Fruit fly (Drosophila melanogaster) whole organism, embryonic: ENCODE measurements around the gene CG42728.

Experiments used
- Asciz ChIP-seq: fragments of 200-800 bp; sonication (Bioruptor generic); optimal IDR thresholded peaks from 2 replicates; lab custom pipeline; 2017; ENCODE audit warnings: missing biosample characterization, mild to moderate bottlenecking, missing genetic modification characterization, missing genetic modification reagents
- B-H1 ChIP-seq: fragments of 200-800 bp; sonication (Bioruptor generic); IDR thresholded peaks from 3 replicates; pipeline ENCODE4 v1.3.6; 2022; ENCODE audit warnings: missing biosample characterization, missing genetic modification characterization
- Blimp-1 ChIP-seq: fragments of 200-800 bp; sonication (Bioruptor generic); optimal IDR thresholded peaks from 3 replicates; lab custom pipeline; 2018; ENCODE audit warnings: missing biosample characterization, missing genetic modification characterization, mild to moderate bottlenecking, moderate library complexity, missing genetic modification reagents
- C15 ChIP-seq: fragments of 200-800 bp; sonication (Bioruptor generic); IDR thresholded peaks from 3 replicates; pipeline ENCODE4 v1.3.6; 2022; ENCODE audit warnings: missing biosample characterization, missing genetic modification characterization
- CG13775 ChIP-seq: fragments of 200-800 bp; sonication (Bioruptor generic); optimal IDR thresholded peaks from 3 replicates; lab custom pipeline; 2017; ENCODE audit warnings: missing biosample characterization, mild to moderate bottlenecking, missing genetic modification characterization
- CG31365 ChIP-seq: fragments of 200-800 bp; sonication (Bioruptor generic); optimal IDR thresholded peaks from 2 replicates; lab custom pipeline; 2018; ENCODE audit warnings: missing biosample characterization, mild to moderate bottlenecking, missing genetic modification characterization
- CG3163 ChIP-seq: fragments of 200-800 bp; sonication (Bioruptor generic); optimal IDR thresholded peaks from 3 replicates; lab custom pipeline; 2016; ENCODE audit warnings: missing biosample characterization, missing genetic modification characterization
- CG3726 ChIP-seq: fragments of 200-800 bp; sonication (Bioruptor generic); IDR thresholded peaks from 3 replicates; pipeline ENCODE4, ENCODE4 v1.3.6; 2022; ENCODE audit warnings: missing biosample characterization, missing genetic modification characterization
- CG4424 ChIP-seq: fragments of 200-800 bp; sonication (Bioruptor generic); optimal IDR thresholded peaks from 3 replicates; lab custom pipeline; 2016; ENCODE audit warnings: missing biosample characterization, missing genetic modification characterization
- CG4617 ChIP-seq: fragments of 200-800 bp; sonication (Bioruptor generic); optimal IDR thresholded peaks from 3 replicates; lab custom pipeline; 2016; ENCODE audit warnings: missing biosample characterization, missing genetic modification characterization, borderline replicate concordance
- CG5180 ChIP-seq: fragments of 200-800 bp; sonication (Bioruptor generic); optimal IDR thresholded peaks from 3 replicates; lab custom pipeline; 2017; ENCODE audit warnings: missing biosample characterization, missing genetic modification characterization, mild to moderate bottlenecking, moderate library complexity, missing genetic modification reagents
- CG6272 ChIP-seq: fragments of 200-800 bp; sonication (Bioruptor generic); IDR thresholded peaks from 2 replicates; pipeline ENCODE4 v1.3.6; 2022; ENCODE audit warnings: missing biosample characterization, missing genetic modification characterization
- CG6791 ChIP-seq: fragments of 200-800 bp; sonication (Bioruptor generic); IDR thresholded peaks from 3 replicates; pipeline ENCODE4 v1.3.6; 2022; ENCODE audit warnings: missing biosample characterization, missing genetic modification characterization; ENCODE audit not compliant: partially characterized antibody
- CG7745 ChIP-seq: fragments of 200-800 bp; sonication (Bioruptor generic); optimal IDR thresholded peaks from 2 replicates; lab custom pipeline; 2018; ENCODE audit warnings: missing biosample characterization, mild to moderate bottlenecking, missing genetic modification characterization, moderate library complexity
- CG7987 ChIP-seq: fragments of 200-800 bp; sonication (Bioruptor generic); optimal IDR thresholded peaks from 2 replicates; lab custom pipeline; 2018; ENCODE audit warnings: missing biosample characterization, mild to moderate bottlenecking, missing genetic modification characterization, moderate library complexity
- CG8359 ChIP-seq: fragments of 200-800 bp; sonication (Bioruptor generic); optimal IDR thresholded peaks from 2 replicates; lab custom pipeline; 2017; ENCODE audit warnings: missing biosample characterization, mild to moderate bottlenecking, missing genetic modification characterization, borderline replicate concordance
- D19A ChIP-seq: fragments of 200-800 bp; optimal IDR thresholded peaks from 3 replicates; lab custom pipeline; 2019; ENCODE audit warnings: missing biosample characterization, mild to moderate bottlenecking, missing genetic modification characterization, moderate library complexity
- D19B ChIP-seq: fragments of 200-800 bp; sonication (Bioruptor generic); optimal IDR thresholded peaks from 2 replicates; lab custom pipeline; 2017; ENCODE audit warnings: missing biosample characterization, mild to moderate bottlenecking, missing genetic modification characterization
- Dbx ChIP-seq: fragments of 200-800 bp; sonication (Bioruptor generic); IDR thresholded peaks from 3 replicates; pipeline ENCODE4 v1.3.6; 2022; ENCODE audit warnings: missing biosample characterization, missing genetic modification characterization
- Ets65A ChIP-seq: fragments of 200-800 bp; sonication (Bioruptor generic); peaks from one replicate; lab custom pipeline; 2016; ENCODE audit warnings: missing biosample characterization, missing genetic modification characterization
- GATAe ChIP-seq: fragments of 200-800 bp; sonication (Bioruptor generic); conservative IDR thresholded peaks from 2 replicates; pipeline ENCODE4 v1.3.6; 2022; ENCODE audit warnings: missing biosample characterization, missing genetic modification characterization
- Hr51 ChIP-seq, 2 experiments: fragments of 200-800 bp; sonication (Bioruptor generic); optimal IDR thresholded peaks; 2 replicates in 1 of 2; 3 replicates in 1 of 2; lab custom pipeline; 2016 to 2018; ENCODE audit warnings: missing biosample characterization in 2 of 2, missing genetic modification characterization in 2 of 2, mild to moderate bottlenecking in 1 of 2, moderate library complexity in 1 of 2
- Med ChIP-seq: fragments of 200-800 bp; sonication (Bioruptor generic); peaks from one replicate; lab custom pipeline; 2016; ENCODE audit warnings: missing biosample characterization, missing genetic modification characterization, mild to moderate bottlenecking, inconsistent platforms, moderate library complexity
- Nf-YC ChIP-seq: fragments of 200-800 bp; optimal IDR thresholded peaks from 3 replicates; lab custom pipeline; 2019; ENCODE audit warnings: missing biosample characterization, mild to moderate bottlenecking, missing genetic modification characterization, moderate library complexity
- Opbp ChIP-seq: fragments of 200-800 bp; sonication (Bioruptor generic); IDR thresholded peaks from 3 replicates; pipeline ENCODE4 v1.3.6; 2022; ENCODE audit warnings: missing biosample characterization, missing genetic modification characterization; ENCODE audit not compliant: partially characterized antibody
- PHDP ChIP-seq: fragments of 200-800 bp; sonication (Bioruptor generic); optimal IDR thresholded peaks from 3 replicates; lab custom pipeline; 2018; ENCODE audit warnings: missing biosample characterization, mild to moderate bottlenecking, missing genetic modification characterization, moderate library complexity
- Pdp1 ChIP-seq, 2 experiments: fragments of 200-800 bp; sonication (Bioruptor generic); optimal IDR thresholded peaks; 3 replicates each; lab custom pipeline; 2016; ENCODE audit warnings: missing biosample characterization in 2 of 2, missing genetic modification characterization in 2 of 2, mild to moderate bottlenecking in 1 of 2, moderate library complexity in 1 of 2
- Rfx ChIP-seq: fragments of 200-800 bp; sonication (Bioruptor generic); IDR thresholded peaks from 2 replicates; pipeline ENCODE4 v1.3.6; 2022; ENCODE audit warnings: missing biosample characterization, missing genetic modification characterization
- Sox102F ChIP-seq: fragments of 200-800 bp; sonication (Bioruptor generic); optimal IDR thresholded peaks from 2 replicates; lab custom pipeline; 2018; ENCODE audit warnings: missing biosample characterization, mild to moderate bottlenecking, missing genetic modification characterization, moderate library complexity
- Trl ChIP-seq, 3 experiments: fragments of >200 bp in 2 of 3; fragments of 200-800 bp in 1 of 3; sonication (Bioruptor generic) in 1 of 3; optimal IDR thresholded peaks; 2 replicates in 1 of 3; 3 replicates in 2 of 3; lab custom pipeline; 2016 to 2017; ENCODE audit warnings: missing biosample characterization in 1 of 3, missing genetic modification characterization in 1 of 3
- Vsx1 ChIP-seq: fragments of 200-800 bp; sonication (Bioruptor generic); optimal IDR thresholded peaks from 2 replicates; lab custom pipeline; 2017; ENCODE audit warnings: missing biosample characterization, mild to moderate bottlenecking, missing genetic modification characterization, missing genetic modification reagents
- al ChIP-seq: fragments of 200-800 bp; sonication (Bioruptor generic); IDR thresholded peaks from 2 replicates; pipeline ENCODE4 v1.3.6; 2022; ENCODE audit warnings: missing biosample characterization, missing genetic modification characterization
- cwo ChIP-seq: fragments of 200-800 bp; sonication (Bioruptor generic); optimal IDR thresholded peaks from 3 replicates; lab custom pipeline; 2017; ENCODE audit warnings: missing biosample characterization, missing genetic modification characterization, mild to moderate bottlenecking, moderate library complexity, missing genetic modification reagents
- gem ChIP-seq: fragments of 200-800 bp; sonication (Bioruptor generic); optimal IDR thresholded peaks from 2 replicates; lab custom pipeline; 2019; ENCODE audit warnings: missing biosample characterization, mild to moderate bottlenecking, missing genetic modification characterization, moderate library complexity
- kni ChIP-seq: fragments of 200-800 bp; sonication (Bioruptor generic); optimal IDR thresholded peaks from 3 replicates; lab custom pipeline; 2017; ENCODE audit warnings: mild to moderate bottlenecking, missing biosample characterization, missing genetic modification reagents, missing genetic modification characterization
- lmd ChIP-seq: fragments of 200-800 bp; sonication (Bioruptor generic); IDR thresholded peaks from 2 replicates; pipeline ENCODE4 v1.3.6; 2022; ENCODE audit warnings: missing biosample characterization, missing genetic modification characterization
- otp ChIP-seq: fragments of 200-800 bp; sonication (Bioruptor generic); IDR thresholded peaks from 3 replicates; pipeline ENCODE4, ENCODE4 v1.3.6; 2022; ENCODE audit warnings: missing biosample characterization, missing genetic modification characterization
- pb ChIP-seq: fragments of 200-800 bp; sonication (Bioruptor generic); optimal IDR thresholded peaks from 3 replicates; lab custom pipeline; 2016; ENCODE audit warnings: missing biosample characterization, missing genetic modification characterization
- pzg ChIP-seq: fragments of 200-800 bp; sonication (Bioruptor generic); optimal IDR thresholded peaks from 3 replicates; lab custom pipeline; 2018; ENCODE audit warnings: missing biosample characterization, mild to moderate bottlenecking, missing genetic modification characterization, moderate library complexity
- row ChIP-seq: fragments of 200-800 bp; sonication (Bioruptor generic); IDR thresholded peaks from 3 replicates; pipeline ENCODE4 v1.3.6; 2022; ENCODE audit warnings: missing biosample characterization, missing genetic modification characterization
- sens ChIP-seq: fragments of 200-800 bp; sonication (Bioruptor generic); peaks from one replicate; lab custom pipeline; 2016; ENCODE audit warnings: missing biosample characterization, missing genetic modification characterization
- sqz ChIP-seq: fragments of 200-800 bp; sonication (Bioruptor generic); optimal IDR thresholded peaks from 3 replicates; lab custom pipeline; 2018; ENCODE audit warnings: missing biosample characterization, mild to moderate bottlenecking, missing genetic modification characterization
- unpg ChIP-seq: fragments of 200-800 bp; sonication (Bioruptor generic); optimal IDR thresholded peaks from 3 replicates; lab custom pipeline; 2018; ENCODE audit warnings: missing biosample characterization, mild to moderate bottlenecking, missing genetic modification characterization, moderate library complexity
- zen ChIP-seq: fragments of 200-800 bp; sonication (Bioruptor generic); optimal IDR thresholded peaks from 3 replicates; lab custom pipeline; 2018; ENCODE audit warnings: missing biosample characterization, mild to moderate bottlenecking, missing genetic modification characterization, moderate library complexity

Gene CG42728

dm6 chr3L:15540682-15541081 is 12.7 kb upstream of the CG42728 start (continued):
- TF ChIP-seq pb, result no peak
- no peak for TF ChIP-seq CG3726 (GFP tag; lab: Robert Waterston, UW)
- no peak for TF ChIP-seq CG6791 (GFP tag; lab: Robert Waterston, UW)
- TF ChIP-seq Dbx (GFP tag; lab: Robert Waterston, UW), result no peak
- TF ChIP-seq B-H1 (GFP tag; lab: Robert Waterston, UW), result no peak
- no peak for TF ChIP-seq Opbp (GFP tag; lab: Robert Waterston, UW)
- no peak for TF ChIP-seq CG6272 (GFP tag; lab: Robert Waterston, UW)
- no peak for TF ChIP-seq unpg (GFP tag; lab: Kevin White, UChicago)
- TF ChIP-seq Hr51 (GFP tag; optimal IDR thresholded peaks at IDR 0.05; lab: Kevin White, UChicago), result no peak
- peak; percentile 18 to 50 for TF ChIP-seq Trl (optimal IDR thresholded peaks at IDR 0.05; lab: Kevin White, UChicago)
- TF ChIP-seq Trl (GFP tag; optimal IDR thresholded peaks at IDR 0.05; lab: Kevin White, UChicago), result no peak
- TF ChIP-seq lmd (GFP tag; lab: Robert Waterston, UW), result no peak
- TF ChIP-seq PHDP (tag; lab: Kevin White, UChicago), result no peak
- no peak for TF ChIP-seq CG13775 (GFP tag; lab: Kevin White, UChicago)
- TF ChIP-seq CG31365 (tag; lab: Kevin White, UChicago), result no peak
- TF ChIP-seq sqz, result peak; percentile 66
- TF ChIP-seq, all 482 proteins: peak for 4

- TF ChIP-seq kni (GFP tag; lab: Kevin White, UChicago) (peak; percentile 12), Med (GFP tag; lab: Kevin White, UChicago) (peak; percentile 8), sens (peak; percentile 53), Pdp1 (GFP tag; optimal IDR thresholded peaks at IDR 0.05; lab: Kevin White, UChicago) (peak in 1 of 2 experiments; percentile 53), otp (GFP tag; lab: Robert Waterston, UW) (no peak), CG4617 (no peak), Blimp-1 (GFP tag; lab: Kevin White, UChicago) (peak; percentile 12)
Measured at dm6 chr3L:15539903-15540409, 12.0 kb upstream of the CG42728 start.

- TF ChIP-seq C15, result no peak
- no peak for TF ChIP-seq CG7987 (GFP tag; lab: Kevin White, UChicago)
- peak in 1 of 2 experiments; percentile 35 for TF ChIP-seq Pdp1 (GFP tag; optimal IDR thresholded peaks at IDR 0.05; lab: Kevin White, UChicago)
- TF ChIP-seq gem, result peak; percentile 22
- TF ChIP-seq CG5180 (GFP tag; lab: Kevin White, UChicago), result no peak
- no peak for TF ChIP-seq Nf-YC (tag; lab: Kevin White, UChicago)
- no peak for TF ChIP-seq Rfx (GFP tag; lab: Robert Waterston, UW)
- TF ChIP-seq GATAe, result peak; percentile 63; the same call in 1 of the 2 replicates
- peak; percentile 84 for TF ChIP-seq cwo (GFP tag; lab: Kevin White, UChicago)
- TF ChIP-seq zen, result no peak
- TF ChIP-seq CG7745 (tag; lab: Kevin White, UChicago), result no peak
- TF ChIP-seq pzg (GFP tag; lab: Kevin White, UChicago), result no peak
- TF ChIP-seq row (GFP tag; lab: Robert Waterston, UW), result peak; percentile 44; the same call in 2 of the 3 replicates
- TF ChIP-seq Med (GFP tag; lab: Kevin White, UChicago), result peak; percentile 21
- TF ChIP-seq CG3163 (GFP tag; lab: Kevin White, UChicago), result no peak
- peak; percentile 55 for TF ChIP-seq Vsx1
- TF ChIP-seq CG4424 (GFP tag; lab: Kevin White, UChicago), result no peak
- no peak for TF ChIP-seq Asciz (GFP tag; lab: Kevin White, UChicago)
- peak; percentile 40 for TF ChIP-seq Ets65A (GFP tag; lab: Kevin White, UChicago)
- TF ChIP-seq D19B (GFP tag; lab: Kevin White, UChicago), result peak; percentile 61
- no peak for TF ChIP-seq Dbx (GFP tag; lab: Robert Waterston, UW)
- TF ChIP-seq CG8359, result no peak
- TF ChIP-seq D19A (tag; lab: Kevin White, UChicago), result peak; percentile 72
- no peak for TF ChIP-seq al
- TF ChIP-seq Sox102F (GFP tag; lab: Kevin White, UChicago), result peak; percentile 35
Measured at dm6 chr3L:15538582-15539490, 10.8 kb upstream of the CG42728 start.
